Worm (Caenorhabditis elegans): ENCODE results near the gene C53A5.13.

ce11 chrV:14594943-14595342 is 48.3 kb downstream of the C53A5.13 start:
- TF ChIP-seq unc-42 (tag; optimal IDR thresholded peaks at IDR 0.05) (no peak), ceh-48 (tag; optimal IDR thresholded peaks at IDR 0.05) (no peak), nhr-11 (tag; optimal IDR thresholded peaks at IDR 0.05) (no peak), ama-1 (optimal IDR thresholded peaks at IDR 0.05) (no peak), ceh-34 (tag; optimal IDR thresholded peaks at IDR 0.05) (no peak), dve-1 (tag; optimal IDR thresholded peaks at IDR 0.05) (no peak), C38D4.7 (GFP tag; optimal IDR thresholded peaks at IDR 0.05) (no peak), pag-3 (tag; optimal IDR thresholded peaks at IDR 0.05; ENCODE audit: borderline replicate concordance) (no peak), hlh-13 (GFP tag; optimal IDR thresholded peaks at IDR 0.05) (no peak), pha-4 (tag; optimal IDR thresholded peaks at IDR 0.05) (no peak), ceh-2 (tag; optimal IDR thresholded peaks at IDR 0.05) (no peak), fkh-10 (GFP tag; optimal IDR thresholded peaks at IDR 0.05) (no peak), gmeb-2 (tag; optimal IDR thresholded peaks at IDR 0.05) (no peak)
